Worm (Caenorhabditis elegans): ENCODE data around the gene ifet-1.

Gene ifet-1

DNA sequence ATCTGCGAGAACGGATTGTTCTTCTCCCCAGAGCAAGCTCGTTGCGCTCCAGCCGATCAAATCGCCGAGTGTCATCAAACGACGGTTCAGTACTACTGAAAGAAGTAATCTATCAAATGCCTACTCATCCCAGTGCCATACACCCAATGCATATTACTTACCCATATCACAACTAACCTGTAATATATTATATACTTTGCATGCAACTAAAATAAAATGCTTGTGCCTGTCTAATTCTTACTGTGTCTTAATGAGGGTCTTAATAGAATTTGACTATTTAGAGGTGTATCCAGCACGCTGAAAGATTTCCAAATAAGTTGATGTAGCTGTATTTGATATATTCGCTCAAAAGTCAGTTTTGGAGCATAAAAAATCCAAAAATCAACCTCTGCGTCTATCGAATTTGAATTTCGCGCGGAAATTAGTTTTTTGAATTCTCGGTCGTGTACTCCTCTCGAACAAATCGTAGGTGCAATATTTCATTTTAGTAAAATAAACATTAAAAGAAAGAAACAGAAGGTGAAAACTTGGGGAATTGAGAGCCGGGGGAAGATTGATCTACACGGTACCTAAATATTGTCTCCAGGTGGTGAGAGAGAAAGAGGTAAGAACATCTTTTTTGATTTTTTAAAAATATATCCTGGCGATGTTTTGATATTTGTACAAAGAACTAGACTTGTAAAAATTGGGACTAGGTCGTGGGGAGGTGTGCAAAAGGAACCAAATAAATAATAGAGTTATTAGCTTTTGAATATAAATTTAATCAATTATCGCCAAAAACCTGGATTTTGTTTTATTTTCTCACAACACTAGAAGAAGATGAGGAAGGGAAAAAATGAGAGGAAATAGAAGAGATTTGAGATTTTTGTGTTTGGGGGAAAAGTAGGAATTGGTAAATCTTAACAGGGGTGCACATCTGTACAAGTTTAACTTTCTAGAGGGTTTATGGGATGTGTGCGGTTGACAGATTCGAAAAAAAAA lies 16.5 kb upstream of the ifet-1 start (continued):
- TF ChIP-seq gei-8 (GFP tag; optimal IDR thresholded peaks at IDR 0.05) = peak; percentile 67
- TF ChIP-seq tra-1 (GFP tag; IDR thresholded peaks at IDR 0.05) = no peak; the same call in 1 of the 2 replicates
- no peak for TF ChIP-seq ztf-11 (tag; optimal IDR thresholded peaks at IDR 0.05)
- TF ChIP-seq T26A8.4 (GFP tag; IDR thresholded peaks at IDR 0.05) = peak; percentile 20; the same call in 1 of the 2 replicates
- TF ChIP-seq lin-38 (GFP tag; IDR thresholded peaks at IDR 0.05) = peak; percentile 53; the same call in 1 of the 2 replicates
- TF ChIP-seq nhr-77 (tag; optimal IDR thresholded peaks at IDR 0.05) = peak; percentile 8
- TF ChIP-seq aha-1 (tag) = peak; percentile 75
- peak in 1 of 2 experiments; percentile 50 for TF ChIP-seq hif-1 (tag; optimal IDR thresholded peaks at IDR 0.05)
- no peak for TF ChIP-seq lin-15B (tag; optimal IDR thresholded peaks at IDR 0.05)
- 0 out of 4 replicates have a peak, but pooled peaks of 1 of the 2 experiments have one; percentile 4 for TF ChIP-seq madf-5 (GFP tag; IDR thresholded peaks at IDR 0.05)
- TF ChIP-seq hlh-11 (tag; optimal IDR thresholded peaks at IDR 0.05) = peak; percentile 24
- peak; percentile 78 for TF ChIP-seq nhr-102 (tag; optimal IDR thresholded peaks at IDR 0.05)
- peak; percentile 6; the same call in 1 of the 2 replicates for TF ChIP-seq dmd-6 (GFP tag; IDR thresholded peaks at IDR 0.05)
- no peak for TF ChIP-seq hmg-1.1 (GFP tag; IDR thresholded peaks at IDR 0.05)
- TF ChIP-seq nhr-111 (GFP tag; optimal IDR thresholded peaks at IDR 0.05) = peak; percentile 68
- peak; percentile 56; the same call in 1 of the 2 replicates for TF ChIP-seq lin-1 (GFP tag; IDR thresholded peaks at IDR 0.05)
- peak; percentile 40 for TF ChIP-seq F49E8.2 (tag; optimal IDR thresholded peaks at IDR 0.05; ENCODE audit: borderline replicate concordance)
- no peak for TF ChIP-seq daf-12 (tag; optimal IDR thresholded peaks at IDR 0.05)
- TF ChIP-seq pha-4 (GFP tag; IDR thresholded peaks at IDR 0.05) = peak; percentile 33; the same call in 1 of the 2 replicates
- TF ChIP-seq pha-4 (tag; optimal IDR thresholded peaks at IDR 0.05) = no peak

DNA sequence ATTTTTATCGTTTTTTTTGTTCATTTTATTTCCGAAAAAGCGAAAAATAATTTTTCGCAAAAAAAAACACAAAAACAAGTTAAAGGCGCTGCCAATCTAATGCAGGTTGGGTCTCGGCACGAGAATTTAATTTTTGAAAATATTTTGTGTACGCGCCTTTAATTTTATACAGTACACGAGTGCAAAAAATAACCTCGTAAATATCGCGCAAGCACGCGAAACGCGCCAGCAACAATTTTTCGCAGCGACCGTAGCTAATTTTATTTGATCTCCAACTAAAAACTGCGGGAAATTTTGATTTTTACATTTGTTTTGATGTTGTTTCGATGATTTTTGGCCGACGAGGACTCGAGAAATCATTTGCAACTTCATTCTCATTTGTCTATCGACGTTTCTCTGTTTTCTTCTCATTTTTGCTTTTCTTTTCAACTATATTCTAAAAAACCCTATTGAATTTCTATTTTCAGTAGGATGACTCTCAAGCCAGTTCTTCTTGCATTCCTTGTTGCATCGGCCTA lies 14.0 kb upstream of the ifet-1 start, which contains the start of gene cpg-1:
cpg-1 (plus strand) TSS at position 468 of the 518 bp plus-strand sequence.
- no peak for TF ChIP-seq duxl-1 (tag; optimal IDR thresholded peaks at IDR 0.05; ENCODE audit: poor library complexity)
- TF ChIP-seq ceh-62 (tag; optimal IDR thresholded peaks at IDR 0.05) = no peak
- peak; percentile 98 for TF ChIP-seq F49E8.2 (tag; optimal IDR thresholded peaks at IDR 0.05; ENCODE audit: borderline replicate concordance)
- TF ChIP-seq ceh-32 (tag; optimal IDR thresholded peaks at IDR 0.05; ENCODE audit: poor library complexity) = no peak
- no peak for TF ChIP-seq R02D3.7 (tag; optimal IDR thresholded peaks at IDR 0.05)
- no peak for TF ChIP-seq saeg-2 (GFP tag; IDR thresholded peaks at IDR 0.05)
- no peak for TF ChIP-seq nhr-237 (tag; optimal IDR thresholded peaks at IDR 0.05)
- no peak for TF ChIP-seq Y5F2A.4 (GFP tag; optimal IDR thresholded peaks at IDR 0.05)
- TF ChIP-seq gei-8 (GFP tag; optimal IDR thresholded peaks at IDR 0.05) = no peak
- TF ChIP-seq aly-2 (tag; optimal IDR thresholded peaks at IDR 0.05) = no peak
- no peak for TF ChIP-seq dpl-1 (GFP tag; optimal IDR thresholded peaks at IDR 0.05)
- TF ChIP-seq mep-1 (tag; optimal IDR thresholded peaks at IDR 0.05) = no peak
- no peak for TF ChIP-seq T26A8.4 (GFP tag; IDR thresholded peaks at IDR 0.05)
- TF ChIP-seq dmd-9 (GFP tag; IDR thresholded peaks at IDR 0.05) = no peak
- TF ChIP-seq dve-1 (tag; optimal IDR thresholded peaks at IDR 0.05; ENCODE audit: insufficient read depth) = no peak
- no peak for TF ChIP-seq unc-62 (GFP tag; optimal IDR thresholded peaks at IDR 0.05 in 1 of 2)
- TF ChIP-seq unc-62 (tag; optimal IDR thresholded peaks at IDR 0.05) = no peak
- TF ChIP-seq nhr-28 (tag; optimal IDR thresholded peaks at IDR 0.05) = no peak
- TF ChIP-seq ceh-44 (GFP tag; IDR thresholded peaks at IDR 0.05) = peak; percentile 60; the same call in 1 of the 2 replicates
- TF ChIP-seq nhr-76 (tag; optimal IDR thresholded peaks at IDR 0.05) = no peak
- no peak for TF ChIP-seq pqm-1 (tag; optimal IDR thresholded peaks at IDR 0.05)
- peak; percentile 71; the same call in 1 of the 2 replicates for TF ChIP-seq arid-1 (GFP tag; conservative IDR thresholded peaks at IDR 0.05)
- TF ChIP-seq vab-7 (GFP tag; IDR thresholded peaks at IDR 0.05) = no peak
- no peak for TF ChIP-seq nhr-111 (GFP tag; optimal IDR thresholded peaks at IDR 0.05)
- no peak for TF ChIP-seq Y105C5A.15 (GFP tag; IDR thresholded peaks at IDR 0.05)
- TF ChIP-seq lin-13 (GFP tag; optimal IDR thresholded peaks at IDR 0.05) = peak; percentile 43
- no peak for TF ChIP-seq F44E2.7 (GFP tag; IDR thresholded peaks at IDR 0.05)
- no peak for TF ChIP-seq T20F7.1 (GFP tag; optimal IDR thresholded peaks at IDR 0.05)
- TF ChIP-seq nhr-6 (tag; optimal IDR thresholded peaks at IDR 0.05) = no peak
- no peak for TF ChIP-seq rbr-2 (tag; optimal IDR thresholded peaks at IDR 0.05)
- no peak for TF ChIP-seq zag-1 (tag; optimal IDR thresholded peaks at IDR 0.05)
- peak; percentile 88 for TF ChIP-seq lin-38 (GFP tag; IDR thresholded peaks at IDR 0.05)
- TF ChIP-seq unc-130 (GFP tag; optimal IDR thresholded peaks at IDR 0.05) = peak; percentile 98

Measured in whole organism, L4 larva.